Fruit fly (Drosophila melanogaster): Measurements from ENCODE around the gene CG14868.

Gene CG14868

dm6 chr3R:15342926-15343685, 26.6 kb downstream of the CG14868 start, which contains the start of gene Nagk:
Gene Nagk (minus strand): TSS chr3R:15343256.
- TF ChIP-seq CG4496 (GFP tag; IDR thresholded peaks at IDR 0.05) = peak; percentile 34; the same call in 1 of the 3 replicates
- TF ChIP-seq Snoo (tag; optimal IDR thresholded peaks at IDR 0.05) = peak; percentile 64
- TF ChIP-seq CG15710 (tag; optimal IDR thresholded peaks at IDR 0.05) = peak; percentile 15
- TF ChIP-seq Pif1A (GFP tag; optimal IDR thresholded peaks at IDR 0.05) = no peak
- peak; percentile 17 for TF ChIP-seq CG9948 (tag; optimal IDR thresholded peaks at IDR 0.05)
- TF ChIP-seq CG12605 (GFP tag; IDR thresholded peaks at IDR 0.05) = 0 out of 2 replicates have a peak, but pooled peaks have one; percentile 6
- TF ChIP-seq CG10348 (GFP tag; IDR thresholded peaks at IDR 0.05) = no peak
- no peak for TF ChIP-seq CG32121 (GFP tag; IDR thresholded peaks at IDR 0.05)
- TF ChIP-seq gl (tag; optimal IDR thresholded peaks at IDR 0.05) = no peak
- peak; percentile 44 for TF ChIP-seq EcR (GFP tag; optimal IDR thresholded peaks at IDR 0.05)
- no peak for TF ChIP-seq fd96Ca (GFP tag; IDR thresholded peaks at IDR 0.05)
- TF ChIP-seq CG8301 (tag; optimal IDR thresholded peaks at IDR 0.05) = peak; percentile 43
- TF ChIP-seq CG14655 (GFP tag; optimal IDR thresholded peaks at IDR 0.05) = no peak
- peak; percentile 16 for TF ChIP-seq Ets98B (GFP tag; IDR thresholded peaks at IDR 0.05)
- peak; percentile 35 for TF ChIP-seq CG34367 (tag; optimal IDR thresholded peaks at IDR 0.05)
- no peak for TF ChIP-seq rn (GFP tag; IDR thresholded peaks at IDR 0.05)
- peak; percentile 21 for TF ChIP-seq CG17806 (tag; optimal IDR thresholded peaks at IDR 0.05)
- no peak for TF ChIP-seq Pif1B (GFP tag; optimal IDR thresholded peaks at IDR 0.05)
- TF ChIP-seq D1 (tag; optimal IDR thresholded peaks at IDR 0.05) = no peak
- TF ChIP-seq CG8159 (tag; optimal IDR thresholded peaks at IDR 0.05) = no peak
- no peak for TF ChIP-seq CG13204 (GFP tag; optimal IDR thresholded peaks at IDR 0.05)

dm6 chr3R:15342432-15342925, 27.3 kb downstream of the CG14868 start:
- TF ChIP-seq Ets98B (GFP tag; IDR thresholded peaks at IDR 0.05) (peak; percentile 51; the same call in 1 of the 2 replicates), CG32121 (GFP tag; IDR thresholded peaks at IDR 0.05) (peak; percentile 57; the same call in 1 of the 2 replicates), Snoo (tag; optimal IDR thresholded peaks at IDR 0.05) (no peak), CG15710 (tag; optimal IDR thresholded peaks at IDR 0.05) (no peak), fd96Ca (GFP tag; IDR thresholded peaks at IDR 0.05) (peak; percentile 55; the same call in 1 of the 3 replicates), CG4496 (GFP tag; IDR thresholded peaks at IDR 0.05) (peak; percentile 61; the same call in 2 of the 3 replicates)

DNA sequence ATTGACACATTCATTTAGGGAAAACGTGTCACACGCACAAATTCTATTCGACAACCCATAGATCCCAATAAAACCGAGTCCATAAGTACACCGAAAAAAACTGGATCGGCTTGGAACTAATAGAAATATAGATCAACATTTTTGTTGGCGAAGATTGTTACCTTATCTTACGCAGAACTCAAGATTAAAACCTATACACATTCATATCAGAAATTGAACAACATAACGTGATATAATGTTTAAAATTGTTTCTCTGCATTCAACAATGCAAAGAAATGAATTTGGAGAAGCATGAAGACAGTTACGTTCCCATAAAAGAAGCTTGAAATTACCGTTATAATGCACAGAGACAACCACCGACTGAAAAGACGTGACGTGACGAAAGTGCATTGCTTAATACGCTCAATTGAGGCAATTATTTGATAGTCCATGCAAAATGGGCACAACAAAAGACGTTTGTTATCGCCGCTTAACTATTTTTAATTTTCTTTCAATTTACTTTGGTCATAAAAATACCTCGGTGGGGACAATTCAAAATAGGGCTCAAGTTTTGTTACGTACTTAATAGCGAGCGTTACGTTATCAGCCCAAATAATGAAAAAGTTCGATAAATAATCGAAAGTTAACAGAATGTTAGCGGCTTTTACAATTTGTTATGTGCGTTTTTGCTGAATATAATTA, 29.6 kb downstream of the CG14868 start, which contains the start of gene SerRS-m:
Gene SerRS-m (plus strand): TSS at position 616 of the 681 bp plus-strand sequence.
- no peak for TF ChIP-seq CG34367 (tag; optimal IDR thresholded peaks at IDR 0.05)
- no peak for TF ChIP-seq CG14655 (GFP tag; optimal IDR thresholded peaks at IDR 0.05)
- TF ChIP-seq CG12605 (GFP tag; IDR thresholded peaks at IDR 0.05) = no peak
- no peak for TF ChIP-seq CG9948 (tag; optimal IDR thresholded peaks at IDR 0.05)
- TF ChIP-seq EcR (GFP tag; optimal IDR thresholded peaks at IDR 0.05) = no peak
- no peak for TF ChIP-seq CG4496 (GFP tag; IDR thresholded peaks at IDR 0.05)
- TF ChIP-seq Ets98B (GFP tag; IDR thresholded peaks at IDR 0.05) = no peak
- no peak for TF ChIP-seq Snoo (tag; optimal IDR thresholded peaks at IDR 0.05)
- TF ChIP-seq CG13204 (GFP tag; optimal IDR thresholded peaks at IDR 0.05) = no peak
- no peak for TF ChIP-seq gl (tag; optimal IDR thresholded peaks at IDR 0.05)
- TF ChIP-seq CG15710 (tag; optimal IDR thresholded peaks at IDR 0.05) = no peak
- no peak for TF ChIP-seq rn (GFP tag; IDR thresholded peaks at IDR 0.05)

- no peak for TF ChIP-seq CG13204 (GFP tag; optimal IDR thresholded peaks at IDR 0.05)
- no peak for TF ChIP-seq CG32121 (GFP tag; IDR thresholded peaks at IDR 0.05)
- TF ChIP-seq fd96Ca (GFP tag; IDR thresholded peaks at IDR 0.05) = no peak
- TF ChIP-seq EcR (GFP tag; optimal IDR thresholded peaks at IDR 0.05) = no peak
- TF ChIP-seq Ets98B (GFP tag; IDR thresholded peaks at IDR 0.05) = no peak
- no peak for TF ChIP-seq rn (GFP tag; IDR thresholded peaks at IDR 0.05)
- no peak for TF ChIP-seq gl (tag; optimal IDR thresholded peaks at IDR 0.05)
- TF ChIP-seq CG10348 (GFP tag; IDR thresholded peaks at IDR 0.05) = no peak
- no peak for TF ChIP-seq CG4496 (GFP tag; IDR thresholded peaks at IDR 0.05)
- no peak for TF ChIP-seq Pif1A (GFP tag; optimal IDR thresholded peaks at IDR 0.05)
- no peak for TF ChIP-seq CG8159 (tag; optimal IDR thresholded peaks at IDR 0.05)
- no peak for TF ChIP-seq D1 (tag; optimal IDR thresholded peaks at IDR 0.05)
- TF ChIP-seq Snoo (tag; optimal IDR thresholded peaks at IDR 0.05) = no peak
- TF ChIP-seq CG17806 (tag; optimal IDR thresholded peaks at IDR 0.05) = no peak
- TF ChIP-seq CG15710 (tag; optimal IDR thresholded peaks at IDR 0.05) = no peak
- TF ChIP-seq CG14655 (GFP tag; optimal IDR thresholded peaks at IDR 0.05) = no peak
- no peak for TF ChIP-seq CG12605 (GFP tag; IDR thresholded peaks at IDR 0.05)
- TF ChIP-seq CG9948 (tag; optimal IDR thresholded peaks at IDR 0.05) = no peak
- TF ChIP-seq Pif1B (GFP tag; optimal IDR thresholded peaks at IDR 0.05) = no peak
Measured at dm6 chr3R:15339111-15339510, 30.6 kb downstream of the CG14868 start.

DNA sequence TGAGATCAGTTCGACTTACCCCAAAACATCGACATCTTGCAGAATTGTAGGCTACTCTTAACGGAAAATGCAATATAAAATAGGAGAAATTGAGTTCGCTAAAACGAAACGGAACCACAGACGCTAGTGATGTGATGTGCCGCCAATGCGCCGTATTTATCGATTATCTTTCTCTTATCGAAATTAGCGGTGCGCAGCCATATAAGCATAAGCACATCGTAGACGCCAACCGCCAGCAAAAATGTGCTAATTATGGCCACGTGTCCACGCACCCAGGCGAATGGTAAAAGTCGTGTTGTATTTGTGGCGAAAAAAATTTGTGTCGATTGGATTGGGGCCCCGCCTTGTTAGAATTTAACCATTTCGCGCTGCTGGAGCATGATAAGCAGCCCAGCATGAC, 36.8 kb downstream of the CG14868 start, which contains the start of the genes Fkbp39 and Cyfip:
Gene Fkbp39 (minus strand): TSS at position 140 of the 400 bp plus-strand sequence.
Gene Cyfip (plus strand): TSS at position 273 of the 400 bp plus-strand sequence.
- TF ChIP-seq CG15710 (tag; optimal IDR thresholded peaks at IDR 0.05) (no peak), D1 (tag; optimal IDR thresholded peaks at IDR 0.05) (no peak), CG4496 (GFP tag; IDR thresholded peaks at IDR 0.05) (peak; percentile 11; the same call in 1 of the 3 replicates)
